Worm (Caenorhabditis elegans): ENCODE measurements around the gene nyn-3.

nyn-3 gene

ce11 chrII:6324086-6324485, 31.7 kb upstream of the nyn-3 start, which contains the start of gene sma-6:
Gene sma-6, plus strand, starts transcription at chrII:6324484.
- TF ChIP-seq blmp-1 (tag; optimal IDR thresholded peaks at IDR 0.05) (no peak), elt-1 (tag; optimal IDR thresholded peaks at IDR 0.05; ENCODE audit: borderline replicate concordance, insufficient read depth) (no peak), ceh-43 (GFP tag; optimal IDR thresholded peaks at IDR 0.05) (no peak), lin-13 (tag; optimal IDR thresholded peaks at IDR 0.05) (no peak), elt-3 (tag; optimal IDR thresholded peaks at IDR 0.05) (no peak), nhr-28 (tag; optimal IDR thresholded peaks at IDR 0.05) (no peak), flh-1 (GFP tag; optimal IDR thresholded peaks at IDR 0.05) (no peak), ztf-11 (tag; optimal IDR thresholded peaks at IDR 0.05) (no peak), snpc-4 (tag; optimal IDR thresholded peaks at IDR 0.05) (no peak), drap-1 (GFP tag; optimal IDR thresholded peaks at IDR 0.05) (no peak), unc-62 (GFP tag; optimal IDR thresholded peaks at IDR 0.05) (no peak), nhr-2 (tag; optimal IDR thresholded peaks at IDR 0.05) (no peak), sem-2 (GFP tag; optimal IDR thresholded peaks at IDR 0.05) (no peak)

ce11 chrII:6322979-6323378, 30.6 kb upstream of the nyn-3 start, which contains the start of gene C32D5.4:
Gene C32D5.4, minus strand, starts transcription at chrII:6323079.
- TF ChIP-seq ham-2 (GFP tag; optimal IDR thresholded peaks at IDR 0.05) (no peak), mls-2 (tag; optimal IDR thresholded peaks at IDR 0.05) (no peak), lin-13 (tag; optimal IDR thresholded peaks at IDR 0.05) (no peak), blmp-1 (tag; optimal IDR thresholded peaks at IDR 0.05) (no peak), cnd-1 (tag; optimal IDR thresholded peaks at IDR 0.05) (no peak), zip-8 (tag; optimal IDR thresholded peaks at IDR 0.05) (no peak)

ce11 chrII:6322081-6322480, 29.7 kb upstream of the nyn-3 start:
- TF ChIP-seq flh-1 (GFP tag; optimal IDR thresholded peaks at IDR 0.05) (no peak), mep-1 (tag; optimal IDR thresholded peaks at IDR 0.05) (no peak), nhr-237 (tag; optimal IDR thresholded peaks at IDR 0.05) (no peak), mls-2 (tag; optimal IDR thresholded peaks at IDR 0.05) (no peak), unc-62 (GFP tag; optimal IDR thresholded peaks at IDR 0.05) (no peak), blmp-1 (tag; optimal IDR thresholded peaks at IDR 0.05) (no peak), ceh-39 (tag; optimal IDR thresholded peaks at IDR 0.05) (no peak), ceh-83 (GFP tag; optimal IDR thresholded peaks at IDR 0.05) (no peak), sem-2 (GFP tag; optimal IDR thresholded peaks at IDR 0.05) (no peak), nhr-12 (tag; optimal IDR thresholded peaks at IDR 0.05) (no peak)

ce11 chrII:6320655-6321388, 28.4 kb upstream of the nyn-3 start, which contains the start of gene efr-3:
Gene efr-3, minus strand, starts transcription at chrII:6321159.
- TF ChIP-seq nhr-2 (tag; optimal IDR thresholded peaks at IDR 0.05) (no peak), lin-32 (GFP tag; optimal IDR thresholded peaks at IDR 0.05) (no peak), lsy-2 (tag; optimal IDR thresholded peaks at IDR 0.05) (peak; percentile 51)

- TF ChIP-seq flh-1 (GFP tag; optimal IDR thresholded peaks at IDR 0.05) (no peak), lin-32 (GFP tag; optimal IDR thresholded peaks at IDR 0.05) (no peak), lsy-2 (tag; optimal IDR thresholded peaks at IDR 0.05) (no peak), unc-62 (GFP tag; optimal IDR thresholded peaks at IDR 0.05) (no peak), blmp-1 (tag; optimal IDR thresholded peaks at IDR 0.05) (no peak), nhr-2 (tag; optimal IDR thresholded peaks at IDR 0.05) (no peak), mep-1 (tag; optimal IDR thresholded peaks at IDR 0.05) (no peak), zip-8 (tag; optimal IDR thresholded peaks at IDR 0.05) (no peak), M03D4.4 (tag; optimal IDR thresholded peaks at IDR 0.05) (no peak), unc-39 (tag; optimal IDR thresholded peaks at IDR 0.05) (no peak), lin-13 (tag; optimal IDR thresholded peaks at IDR 0.05) (no peak), cnd-1 (tag; optimal IDR thresholded peaks at IDR 0.05) (no peak), nhr-237 (tag; optimal IDR thresholded peaks at IDR 0.05) (no peak), snpc-4 (tag; optimal IDR thresholded peaks at IDR 0.05) (no peak), elt-3 (tag; optimal IDR thresholded peaks at IDR 0.05) (no peak), mab-5 (tag; optimal IDR thresholded peaks at IDR 0.05) (no peak), nhr-76 (tag; optimal IDR thresholded peaks at IDR 0.05) (no peak), mls-2 (tag; optimal IDR thresholded peaks at IDR 0.05) (no peak)
These were observed 19.5 kb upstream of the nyn-3 start for ce11 chrII:6311888-6312287.

- peak; percentile 14 for TF ChIP-seq ces-1 (GFP tag; optimal IDR thresholded peaks at IDR 0.05)
- TF ChIP-seq ztf-11 (tag; optimal IDR thresholded peaks at IDR 0.05): no peak
- no peak for TF ChIP-seq zip-8 (tag; optimal IDR thresholded peaks at IDR 0.05)
- no peak for TF ChIP-seq elt-1 (tag; optimal IDR thresholded peaks at IDR 0.05; ENCODE audit: borderline replicate concordance, insufficient read depth)
- TF ChIP-seq mls-2 (tag; optimal IDR thresholded peaks at IDR 0.05): no peak
These were observed 19.0 kb upstream of the nyn-3 start for ce11 chrII:6311459-6311858.

Data from whole organism, mixed stage, embryonic.